Worm (Caenorhabditis elegans): Measurements from ENCODE around the gene egas-3.

The egas-3 gene

DNA sequence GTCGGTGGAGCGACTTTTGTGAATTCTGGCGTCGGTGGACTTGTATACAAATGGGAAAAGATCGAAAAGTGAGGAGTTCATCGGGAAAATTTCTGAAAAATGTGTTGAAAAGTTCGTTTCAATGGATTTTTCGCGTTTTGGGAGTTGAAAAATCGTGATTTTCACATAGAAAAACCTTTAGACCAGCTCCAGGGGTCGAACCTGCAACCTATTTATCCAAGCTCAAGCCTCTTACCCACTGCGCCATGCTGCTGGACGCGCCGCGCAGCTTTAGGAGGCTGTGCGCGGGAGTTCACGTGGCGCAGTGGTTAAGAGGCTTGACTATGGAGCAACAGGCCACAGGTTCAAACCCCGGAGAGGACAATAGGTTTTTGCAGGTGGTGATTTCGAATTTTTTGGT lies 13.7 kb downstream of the egas-3 start, which contains the start of gene Y69H2.1:
Gene Y69H2.1 (minus strand): TSS at position 101 of the 400 bp plus-strand sequence.
- TF ChIP-seq hlh-6 (tag; optimal IDR thresholded peaks at IDR 0.05) (no peak), pha-2 (tag; optimal IDR thresholded peaks at IDR 0.05) (no peak), ceh-22 (tag; optimal IDR thresholded peaks at IDR 0.05) (no peak), unc-86 (tag; optimal IDR thresholded peaks at IDR 0.05) (no peak), fkh-6 (tag; optimal IDR thresholded peaks at IDR 0.05) (no peak), elt-4 (tag; optimal IDR thresholded peaks at IDR 0.05) (no peak), ceh-9 (tag; optimal IDR thresholded peaks at IDR 0.05) (no peak)

DNA sequence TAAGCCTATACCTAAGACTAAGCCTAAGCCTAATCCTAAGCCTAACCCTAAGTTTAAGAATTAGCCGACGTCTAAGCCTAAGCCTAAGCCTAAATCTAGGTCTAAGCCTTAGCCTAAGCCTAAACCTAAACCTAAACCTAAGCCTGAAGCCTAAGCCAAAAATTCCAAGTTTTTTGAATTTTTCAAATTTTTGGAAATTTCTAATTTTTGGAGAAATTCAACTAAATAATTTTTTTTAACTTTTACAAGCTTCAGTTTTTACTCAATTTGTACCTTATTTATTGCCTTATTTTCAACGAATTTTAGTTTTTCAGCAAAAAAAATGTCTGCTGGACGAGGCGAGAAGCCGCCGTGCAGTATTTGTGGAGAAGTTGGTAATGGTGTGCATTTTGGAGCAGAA lies 19.9 kb downstream of the egas-3 start, which contains the start of gene nhr-70:
Gene nhr-70 (plus strand): TSS at position 301 of the 400 bp plus-strand sequence.
- TF ChIP-seq K09A11.1 (tag; optimal IDR thresholded peaks at IDR 0.05; ENCODE audit: insufficient read depth), result no peak

- TF ChIP-seq nfya-1 (tag; optimal IDR thresholded peaks at IDR 0.05) (peak; percentile 35), sdc-2 (tag; optimal IDR thresholded peaks at IDR 0.05) (no peak), ceh-48 (tag; optimal IDR thresholded peaks at IDR 0.05) (peak; percentile 20), ceh-22 (tag; optimal IDR thresholded peaks at IDR 0.05) (no peak), syd-9 (tag; optimal IDR thresholded peaks at IDR 0.05) (no peak), C38D4.7 (GFP tag; optimal IDR thresholded peaks at IDR 0.05) (no peak), hlh-30 (tag; optimal IDR thresholded peaks at IDR 0.05; ENCODE audit: insufficient read depth) (peak; percentile 15), ceh-31 (tag; optimal IDR thresholded peaks at IDR 0.05) (peak; percentile 15), pha-2 (tag; optimal IDR thresholded peaks at IDR 0.05) (peak; percentile 25)
Observed at ce11 chrV:18614498-18614897, 21.6 kb downstream of the egas-3 start.

ce11 chrV:18613164-18613563 lies 23.0 kb downstream of the egas-3 start:
- no peak for TF ChIP-seq ttx-3 (tag; optimal IDR thresholded peaks at IDR 0.05)
- TF ChIP-seq che-1 (tag; optimal IDR thresholded peaks at IDR 0.05), result no peak
- peak; percentile 98 for TF ChIP-seq dve-1 (tag; optimal IDR thresholded peaks at IDR 0.05)

DNA sequence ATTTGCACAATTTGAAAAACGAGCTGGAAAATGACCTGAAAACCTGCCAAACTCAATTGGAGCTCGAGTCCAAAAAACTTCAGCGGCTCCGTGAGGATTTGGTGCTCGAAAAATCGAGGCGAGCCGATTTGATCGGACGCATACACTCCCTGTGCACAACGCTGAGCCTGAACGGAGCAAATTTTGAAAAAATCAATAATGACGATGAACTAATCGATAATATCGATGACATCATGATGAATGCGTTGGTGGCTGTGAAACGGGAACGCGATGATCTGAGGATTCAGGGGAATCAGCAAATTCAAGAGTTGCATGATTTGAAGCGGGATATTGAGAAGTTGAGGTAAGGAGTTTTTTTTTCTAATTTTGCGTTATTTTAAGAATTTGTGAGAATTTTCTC lies 30.6 kb downstream of the egas-3 start:
- TF ChIP-seq npax-4 (tag; optimal IDR thresholded peaks at IDR 0.05), result no peak
- TF ChIP-seq unc-55 (GFP tag; optimal IDR thresholded peaks at IDR 0.05), result no peak

- peak; percentile 16 for TF ChIP-seq dve-1 (tag; optimal IDR thresholded peaks at IDR 0.05)
- no peak for TF ChIP-seq dmd-4 (tag; optimal IDR thresholded peaks at IDR 0.05; ENCODE audit: borderline replicate concordance)
Observed at ce11 chrV:18597779-18598178, 38.4 kb downstream of the egas-3 start.

DNA sequence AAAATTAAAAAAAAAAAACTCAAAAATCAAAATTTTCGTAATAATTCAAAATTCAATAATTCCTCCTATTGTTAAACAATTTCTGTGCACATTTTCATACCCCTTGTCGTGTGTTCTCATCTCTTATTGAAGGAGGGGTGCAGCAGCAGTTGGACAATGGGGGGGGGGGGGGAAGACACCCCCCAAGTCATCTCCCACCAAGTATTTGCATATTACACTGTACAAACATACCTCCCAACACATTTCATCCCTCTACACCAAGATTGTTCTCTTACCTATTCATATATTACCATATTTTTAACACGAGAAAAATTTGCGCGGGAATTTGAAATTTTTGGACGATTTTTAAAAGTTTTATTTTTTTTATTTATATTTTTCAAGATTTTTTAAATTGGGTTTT lies 39.9 kb downstream of the egas-3 start:
- TF ChIP-seq K02D7.2 (tag; optimal IDR thresholded peaks at IDR 0.05) (no peak), lim-6 (tag; optimal IDR thresholded peaks at IDR 0.05) (no peak), pha-2 (tag; optimal IDR thresholded peaks at IDR 0.05) (peak; percentile 79)

ce11 chrV:18592448-18592847 lies 43.7 kb downstream of the egas-3 start, which contains the start of gene grdn-1:
Gene grdn-1 (plus strand): TSS chrV:18592748.
- no peak for TF ChIP-seq ttx-3 (tag; optimal IDR thresholded peaks at IDR 0.05)
- no peak for TF ChIP-seq sox-2 (GFP tag; IDR thresholded peaks at IDR 0.05)
- no peak for TF ChIP-seq pat-9 (tag; optimal IDR thresholded peaks at IDR 0.05)
- no peak for TF ChIP-seq madf-2 (tag; optimal IDR thresholded peaks at IDR 0.05)
- no peak for TF ChIP-seq pha-2 (tag; optimal IDR thresholded peaks at IDR 0.05)
- no peak for TF ChIP-seq tbx-2 (tag; optimal IDR thresholded peaks at IDR 0.05)
- TF ChIP-seq pros-1 (tag; optimal IDR thresholded peaks at IDR 0.05), result no peak
- TF ChIP-seq ceh-18 (tag; optimal IDR thresholded peaks at IDR 0.05), result no peak
- no peak for TF ChIP-seq fax-1 (tag; optimal IDR thresholded peaks at IDR 0.05)
- no peak for TF ChIP-seq nhr-232 (tag; optimal IDR thresholded peaks at IDR 0.05)
- TF ChIP-seq ceh-24 (tag; optimal IDR thresholded peaks at IDR 0.05), result no peak
- TF ChIP-seq pqm-1 (tag; optimal IDR thresholded peaks at IDR 0.05), result no peak
- TF ChIP-seq hlh-30 (tag; optimal IDR thresholded peaks at IDR 0.05; ENCODE audit: insufficient read depth), result no peak
- no peak for TF ChIP-seq ztf-16 (tag; optimal IDR thresholded peaks at IDR 0.05)
- no peak for TF ChIP-seq ceh-14 (tag; optimal IDR thresholded peaks at IDR 0.05)
- TF ChIP-seq ceh-2 (tag; optimal IDR thresholded peaks at IDR 0.05), result no peak
- TF ChIP-seq unc-55 (GFP tag; optimal IDR thresholded peaks at IDR 0.05), result no peak
- TF ChIP-seq che-1 (tag; optimal IDR thresholded peaks at IDR 0.05), result no peak
- no peak for TF ChIP-seq unc-42 (tag; optimal IDR thresholded peaks at IDR 0.05)
- no peak for TF ChIP-seq dmd-4 (tag; optimal IDR thresholded peaks at IDR 0.05; ENCODE audit: borderline replicate concordance)
